Fruit fly (Drosophila melanogaster): ENCODE data around the gene CG3457.

Gene CG3457

dm6 chrX:2219899-2220298 lies 32.3 kb downstream of the CG3457 start:
- no peak for TF ChIP-seq noc (tag; optimal IDR thresholded peaks at IDR 0.05)

dm6 chrX:2221598-2221997 lies 34.0 kb downstream of the CG3457 start:
- no peak for TF ChIP-seq noc (tag; optimal IDR thresholded peaks at IDR 0.05)

- peak; percentile 67 for TF ChIP-seq noc (tag; optimal IDR thresholded peaks at IDR 0.05)
Measured at dm6 chrX:2222181-2222790, 34.7 kb downstream of the CG3457 start, which contains the start of gene Vinc. Vinc (minus strand) TSS chrX:2222567.

dm6 chrX:2223454-2223853 lies 35.8 kb downstream of the CG3457 start, which contains the start of gene CG14052:
CG14052 (plus strand) TSS chrX:2223754.
- TF ChIP-seq noc (tag; optimal IDR thresholded peaks at IDR 0.05) = no peak

dm6 chrX:2225138-2225537 lies 37.5 kb downstream of the CG3457 start, which contains the start of gene pcx:
pcx (plus strand) TSS chrX:2225296.
- TF ChIP-seq noc (tag; optimal IDR thresholded peaks at IDR 0.05) = no peak
